Worm (Caenorhabditis elegans): ENCODE data around the gene K12B6.11.

K12B6.11 gene

ce11 chrV:6319358-6319757, 30.7 kb downstream of the K12B6.11 start:
- no peak for TF ChIP-seq unc-62 (GFP tag; optimal IDR thresholded peaks at IDR 0.05)

DNA sequence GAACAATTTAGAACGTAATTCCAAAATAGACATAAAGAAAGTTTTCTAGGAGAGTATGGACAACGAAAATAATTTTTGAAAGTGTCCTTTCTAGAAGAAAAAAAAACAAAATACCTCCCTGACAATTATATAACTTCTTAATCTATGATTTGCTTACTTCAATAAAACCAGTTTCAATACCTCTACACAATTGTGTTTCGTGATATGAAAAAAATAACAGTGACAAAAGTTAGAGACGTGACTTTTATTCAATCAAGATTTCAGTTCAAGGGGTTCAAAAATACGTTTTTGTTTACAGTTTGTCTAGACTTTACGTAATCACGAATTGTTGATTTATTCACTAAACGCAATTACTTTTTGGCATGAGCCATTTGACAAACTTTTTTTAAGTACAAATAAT, 32.6 kb downstream of the K12B6.11 start:
- no peak for TF ChIP-seq unc-62 (GFP tag; optimal IDR thresholded peaks at IDR 0.05)

DNA sequence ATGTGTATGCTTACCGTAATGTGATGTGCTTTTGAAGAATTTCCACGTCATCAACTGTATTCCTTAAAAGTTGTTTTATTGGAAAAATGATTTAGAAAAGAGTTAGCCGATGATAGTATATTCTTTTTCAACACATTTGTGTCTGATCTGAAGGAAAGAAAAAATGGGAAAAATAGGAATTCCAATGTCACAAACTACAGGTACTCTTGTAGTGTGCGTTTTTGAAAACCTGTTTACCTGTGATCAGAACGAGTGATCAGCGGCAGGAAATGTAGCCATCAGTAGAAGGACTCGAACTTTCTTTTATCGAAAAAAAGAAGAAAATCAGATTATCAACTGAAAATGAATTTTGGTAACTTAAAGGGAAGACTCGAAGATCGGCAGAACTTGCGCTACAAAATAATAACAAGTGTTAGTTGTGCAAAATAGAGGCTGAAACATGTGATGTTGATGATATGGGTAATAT, 33.1 kb downstream of the K12B6.11 start, which contains the start of gene T28C12.15:
TSS of gene T28C12.15 (minus strand) at position 51 of the 466 bp plus-strand sequence.
- no peak for TF ChIP-seq unc-62 (GFP tag; optimal IDR thresholded peaks at IDR 0.05)

- TF ChIP-seq unc-62 (GFP tag; optimal IDR thresholded peaks at IDR 0.05) = no peak
Observed at ce11 chrV:6322749-6323367, 34.2 kb downstream of the K12B6.11 start.

ce11 chrV:6323602-6324001, 34.9 kb downstream of the K12B6.11 start:
- no peak for TF ChIP-seq unc-62 (GFP tag; optimal IDR thresholded peaks at IDR 0.05)

ce11 chrV:6326394-6326793, 37.7 kb downstream of the K12B6.11 start:
- TF ChIP-seq unc-62 (GFP tag; optimal IDR thresholded peaks at IDR 0.05) = no peak

ce11 chrV:6326980-6327379, 38.3 kb downstream of the K12B6.11 start, which contains the start of gene fbxa-202:
TSS of gene fbxa-202 (plus strand) at chrV:6327280.
- no peak for TF ChIP-seq unc-62 (GFP tag; optimal IDR thresholded peaks at IDR 0.05)

DNA sequence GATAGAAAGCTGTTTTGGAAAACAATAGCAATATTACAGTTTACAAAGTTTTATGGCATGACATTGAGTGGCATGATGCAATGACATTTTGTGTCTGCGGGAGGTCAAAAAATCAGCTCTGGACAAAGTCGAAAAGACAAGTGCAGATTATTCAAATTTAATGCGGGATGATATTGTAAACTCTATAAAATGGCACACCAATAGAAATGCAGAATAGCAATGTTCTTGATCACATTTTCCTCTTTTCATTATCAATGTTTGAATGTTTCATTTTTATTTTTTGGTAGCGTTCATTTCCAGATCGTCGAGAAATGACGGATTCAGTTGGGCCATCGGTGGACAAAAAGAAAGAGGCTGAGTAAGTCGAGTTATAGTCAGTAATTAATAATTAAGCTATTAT, 40.2 kb downstream of the K12B6.11 start, which contains the start of gene T28C12.2:
TSS of gene T28C12.2 (plus strand) at position 301 of the 400 bp plus-strand sequence.
- no peak for TF ChIP-seq unc-62 (GFP tag; optimal IDR thresholded peaks at IDR 0.05)

ce11 chrV:6331607-6332006, 42.9 kb downstream of the K12B6.11 start, which contains the start of gene T28C12.1:
TSS of gene T28C12.1 (plus strand) at chrV:6331907.
- TF ChIP-seq unc-62 (GFP tag; optimal IDR thresholded peaks at IDR 0.05) = no peak

DNA sequence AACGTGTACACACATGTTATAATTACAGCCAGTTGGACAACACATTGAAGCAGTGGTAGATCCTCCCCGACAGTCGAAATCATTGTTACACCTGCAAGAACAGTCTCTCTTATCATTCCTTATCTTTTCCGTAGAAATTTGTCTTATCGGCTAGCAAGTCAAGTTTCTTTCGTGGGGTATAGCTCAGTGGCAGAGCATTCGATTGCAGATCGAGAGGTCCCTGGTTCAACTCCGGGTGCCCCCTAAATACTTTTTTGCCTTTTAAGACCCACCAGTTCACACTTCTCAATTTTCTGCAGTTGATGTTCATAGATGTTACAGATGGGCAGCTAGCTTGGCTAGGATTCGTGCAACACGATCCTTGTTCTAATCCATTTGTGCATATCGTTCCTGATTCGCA, 46.5 kb downstream of the K12B6.11 start:
- TF ChIP-seq unc-62 (GFP tag; optimal IDR thresholded peaks at IDR 0.05) = no peak

- no peak for TF ChIP-seq unc-62 (GFP tag; optimal IDR thresholded peaks at IDR 0.05)
Observed at ce11 chrV:6336108-6336507, 47.4 kb downstream of the K12B6.11 start, which contains the start of gene T28C12.6. TSS of gene T28C12.6 (minus strand) at chrV:6336119.
